Fruit fly (Drosophila melanogaster): ENCODE measurements around the gene CG16781.

The CG16781 gene

dm6 chrX:3455431-3456001 is 8.3 kb downstream of the CG16781 start (continued):
- TF ChIP-seq chif (GFP tag; optimal IDR thresholded peaks at IDR 0.05) (no peak), wdn (GFP tag; IDR thresholded peaks at IDR 0.05) (no peak), CG1529 (GFP tag; optimal IDR thresholded peaks at IDR 0.05) (no peak), ac (GFP tag; optimal IDR thresholded peaks at IDR 0.05) (no peak), Blimp-1 (GFP tag; optimal IDR thresholded peaks at IDR 0.05) (peak; percentile 64), CG14441 (GFP tag; IDR thresholded peaks at IDR 0.05) (peak; percentile 45; the same call in 1 of the 2 replicates), trh (GFP tag; optimal IDR thresholded peaks at IDR 0.05) (no peak), CG12942 (GFP tag; optimal IDR thresholded peaks at IDR 0.05) (peak; percentile 5), CG8281 (tag; optimal IDR thresholded peaks at IDR 0.05) (peak; percentile 11), D19B (GFP tag; optimal IDR thresholded peaks at IDR 0.05) (no peak), eyg (GFP tag; optimal IDR thresholded peaks at IDR 0.05) (no peak), CG15073 (GFP tag; optimal IDR thresholded peaks at IDR 0.05) (no peak), CG11247 (GFP tag; IDR thresholded peaks at IDR 0.05) (no peak), CG18764 (GFP tag; optimal IDR thresholded peaks at IDR 0.05) (no peak), HLH3B (GFP tag; IDR thresholded peaks at IDR 0.05) (0 out of 2 replicates have a peak, but pooled peaks have one; percentile 19), CG6683 (GFP tag; optimal IDR thresholded peaks at IDR 0.05) (no peak), BEAF-32 (GFP tag; optimal IDR thresholded peaks at IDR 0.05) (no peak), tna (GFP tag; IDR thresholded peaks at IDR 0.05; ENCODE audit: partially characterized antibody) (no peak), CG2116 (GFP tag; optimal IDR thresholded peaks at IDR 0.05) (no peak), twi (tag; optimal IDR thresholded peaks at IDR 0.05) (peak; percentile 11), Sry-β (GFP tag; optimal IDR thresholded peaks at IDR 0.05) (no peak), CG7271 (tag; optimal IDR thresholded peaks at IDR 0.05) (no peak), repo (GFP tag; optimal IDR thresholded peaks at IDR 0.05) (no peak), ato (GFP tag; IDR thresholded peaks at IDR 0.05; ENCODE audit: partially characterized antibody) (no peak), CoRest (tag; optimal IDR thresholded peaks at IDR 0.05) (peak; percentile 75), Six4 (GFP tag; optimal IDR thresholded peaks at IDR 0.05) (peak; percentile 32), gro (GFP tag; optimal IDR thresholded peaks at IDR 0.05) (no peak), CG12769 (tag; optimal IDR thresholded peaks at IDR 0.05) (peak; percentile 29), CG30403 (GFP tag; optimal IDR thresholded peaks at IDR 0.05) (peak; percentile 34), esg (GFP tag; conservative IDR thresholded peaks at IDR 0.05) (peak; percentile 54), CG4360 (GFP tag; IDR thresholded peaks at IDR 0.05) (no peak), CG12659 (GFP tag; optimal IDR thresholded peaks at IDR 0.05) (peak; percentile 33), CG14050 (GFP tag; IDR thresholded peaks at IDR 0.05) (no peak), Gug (GFP tag; IDR thresholded peaks at IDR 0.05) (no peak), vvl (GFP tag; IDR thresholded peaks at IDR 0.05) (0 out of 2 replicates have a peak, but pooled peaks have one; percentile 15), CG18476 (GFP tag; optimal IDR thresholded peaks at IDR 0.05) (no peak), CG1792 (GFP tag; optimal IDR thresholded peaks at IDR 0.05) (no peak), CG3847 (GFP tag; IDR thresholded peaks at IDR 0.05) (no peak), disco-r (GFP tag; optimal IDR thresholded peaks at IDR 0.05) (no peak), CG1832 (GFP tag; optimal IDR thresholded peaks at IDR 0.05) (no peak), HmgZ (tag; optimal IDR thresholded peaks at IDR 0.05) (no peak), Adf1 (GFP tag; IDR thresholded peaks at IDR 0.05) (no peak), CG7987 (GFP tag; optimal IDR thresholded peaks at IDR 0.05) (no peak), cad (GFP tag; optimal IDR thresholded peaks at IDR 0.05) (no peak), gcm2 (GFP tag; optimal IDR thresholded peaks at IDR 0.05) (no peak), CG17568 (GFP tag; optimal IDR thresholded peaks at IDR 0.05) (no peak), CG5245 (GFP tag; optimal IDR thresholded peaks at IDR 0.05) (no peak), CG15514 (GFP tag; optimal IDR thresholded peaks at IDR 0.05) (no peak), CG1024 (GFP tag; IDR thresholded peaks at IDR 0.05) (no peak), Optix (GFP tag; IDR thresholded peaks at IDR 0.05) (no peak), grau (tag; optimal IDR thresholded peaks at IDR 0.05) (peak; percentile 69)
